Worm (Caenorhabditis elegans) whole organism, L3 larva: ENCODE results near the gene K10C2.6.

ENCODE experiments used
- R02D3.7 ChIP-seq: fragments of 150-350 bp; optimal IDR thresholded peaks from 2 replicates; lab custom pipeline; 2014; ENCODE audit warnings: missing biosample characterization, missing genetic modification characterization
- ama-1 ChIP-seq: fragments of 150-350 bp; optimal IDR thresholded peaks from 2 replicates; lab custom pipeline; 2018
- ceh-28 ChIP-seq: fragments of 150-350 bp; optimal IDR thresholded peaks from 2 replicates; lab custom pipeline; 2014; ENCODE audit warnings: missing biosample characterization, missing genetic modification reagents, missing genetic modification characterization
- ceh-9 ChIP-seq: sonication (generic microtip); optimal IDR thresholded peaks from 2 replicates; lab custom pipeline; 2018; ENCODE audit warnings: missing biosample characterization, missing genetic modification characterization
- daf-12 ChIP-seq: fragments of 150-350 bp; optimal IDR thresholded peaks from 2 replicates; lab custom pipeline; 2014; ENCODE audit warnings: missing biosample characterization, missing genetic modification reagents, missing genetic modification characterization
- egl-27 ChIP-seq: sonication (generic microtip); optimal IDR thresholded peaks from 4 replicates; lab custom pipeline; 2017; ENCODE audit warnings: missing biosample characterization, missing genetic modification reagents, missing genetic modification characterization
- elt-1 ChIP-seq: fragments of 150-350 bp; optimal IDR thresholded peaks from 2 replicates; lab custom pipeline; 2014; ENCODE audit warnings: missing biosample characterization, missing genetic modification characterization
- elt-2 ChIP-seq: sonication (generic microtip); optimal IDR thresholded peaks from 2 replicates; lab custom pipeline; 2016; ENCODE audit warnings: missing genetic modification reagents, mild to moderate bottlenecking, missing genetic modification characterization, missing compliant biosample characterization
- elt-3 ChIP-seq, 3 experiments: fragments of 150-350 bp in 1 of 3; sonication (generic microtip) in 2 of 3; optimal IDR thresholded peaks; 2 replicates in 2 of 3; 4 replicates in 1 of 3; lab custom pipeline; 2014 to 2017; ENCODE audit warnings: missing biosample characterization in 3 of 3, missing genetic modification characterization in 3 of 3
- fkh-10 ChIP-seq: sonication (generic microtip); optimal IDR thresholded peaks from 2 replicates; lab custom pipeline; 2017; ENCODE audit warnings: missing biosample characterization, missing genetic modification reagents, missing genetic modification characterization
- fkh-2 ChIP-seq: fragments of 150-350 bp; optimal IDR thresholded peaks from 2 replicates; lab custom pipeline; 2014; ENCODE audit warnings: missing biosample characterization, missing genetic modification reagents, missing genetic modification characterization
- jun-1 ChIP-seq: fragments of 150-350 bp; optimal IDR thresholded peaks from 2 replicates; lab custom pipeline; 2014; ENCODE audit warnings: missing biosample characterization, missing genetic modification reagents, missing genetic modification characterization
- lin-15B ChIP-seq: fragments of 150-350 bp; optimal IDR thresholded peaks from 2 replicates; lab custom pipeline; 2014; ENCODE audit warnings: missing biosample characterization, missing genetic modification characterization
- lsy-12 ChIP-seq: sonication (generic microtip); optimal IDR thresholded peaks from 2 replicates; lab custom pipeline; 2016; ENCODE audit warnings: mild to moderate bottlenecking, missing genetic modification characterization, missing compliant biosample characterization
- mdl-1 ChIP-seq: fragments of 150-350 bp; optimal IDR thresholded peaks from 2 replicates; lab custom pipeline; 2014; ENCODE audit warnings: missing biosample characterization, missing genetic modification characterization
- mml-1 ChIP-seq: fragments of 150-350 bp; sonication (generic microtip); optimal IDR thresholded peaks from 3 replicates; lab custom pipeline; 2014; ENCODE audit warnings: missing biosample characterization, missing genetic modification characterization
- nfya-1 ChIP-seq: sonication (generic microtip); optimal IDR thresholded peaks from 2 replicates; lab custom pipeline; 2017; ENCODE audit warnings: missing genetic modification characterization, mild to moderate bottlenecking, missing compliant biosample characterization, antibody characterized with exemption, moderate library complexity; ENCODE audit not compliant: insufficient read depth
- nhr-11 ChIP-seq: fragments of 150-350 bp; optimal IDR thresholded peaks from 2 replicates; lab custom pipeline; 2014; ENCODE audit warnings: missing biosample characterization, missing genetic modification characterization
- nhr-23 ChIP-seq: fragments of 150-350 bp; optimal IDR thresholded peaks from 2 replicates; lab custom pipeline; 2014; ENCODE audit warnings: missing biosample characterization, missing genetic modification reagents, missing genetic modification characterization
- nhr-237 ChIP-seq: fragments of 150-350 bp; optimal IDR thresholded peaks from 2 replicates; lab custom pipeline; 2014; ENCODE audit warnings: missing biosample characterization, missing genetic modification characterization
- nhr-25 ChIP-seq: sonication (generic microtip); optimal IDR thresholded peaks from 2 replicates; lab custom pipeline; 2017; ENCODE audit warnings: missing biosample characterization, missing genetic modification characterization
- nhr-43 ChIP-seq: sonication (generic microtip); optimal IDR thresholded peaks from 2 replicates; lab custom pipeline; 2016; ENCODE audit warnings: mild to moderate bottlenecking, missing genetic modification characterization, missing compliant biosample characterization; ENCODE audit not compliant: poor library complexity, severe bottlenecking
- pha-4 ChIP-seq: fragments of 150-350 bp; optimal IDR thresholded peaks from 2 replicates; lab custom pipeline; 2014; ENCODE audit warnings: missing biosample characterization, missing genetic modification reagents, missing genetic modification characterization
- pqm-1 ChIP-seq: fragments of 150-350 bp; optimal IDR thresholded peaks from 2 replicates; lab custom pipeline; 2017; ENCODE audit warnings: missing biosample characterization, missing genetic modification characterization, inconsistent platforms
- skn-1 ChIP-seq: fragments of 150-350 bp; optimal IDR thresholded peaks from 2 replicates; lab custom pipeline; 2014; ENCODE audit warnings: missing biosample characterization, missing genetic modification characterization
- unc-39 ChIP-seq: sonication (generic microtip); optimal IDR thresholded peaks from 4 replicates; lab custom pipeline; 2017; ENCODE audit warnings: missing biosample characterization, missing genetic modification characterization
- unc-62 ChIP-seq: fragments of 150-350 bp; sonication (generic microtip); optimal IDR thresholded peaks from 4 replicates; lab custom pipeline; 2014; ENCODE audit warnings: missing biosample characterization, missing genetic modification reagents, missing genetic modification characterization
- zag-1 ChIP-seq: fragments of 150-350 bp; optimal IDR thresholded peaks from 2 replicates; lab custom pipeline; 2014; ENCODE audit warnings: missing biosample characterization, missing genetic modification characterization
- ztf-11 ChIP-seq: fragments of 150-350 bp; optimal IDR thresholded peaks from 2 replicates; lab custom pipeline; 2014; ENCODE audit warnings: missing biosample characterization, missing genetic modification characterization
- ztf-4 ChIP-seq: fragments of 150-350 bp; optimal IDR thresholded peaks from 2 replicates; lab custom pipeline; 2014; ENCODE audit warnings: missing biosample characterization, missing genetic modification characterization

Gene K10C2.6

ce11 chrX:6445239-6445638 lies 6.0 kb upstream of the K10C2.6 start:
- TF ChIP-seq ama-1 (lab: Kevin White, UChicago): no peak
- TF ChIP-seq pqm-1 (tag; lab: Kevin White, UChicago): peak; percentile 32
- peak; percentile 86 for TF ChIP-seq elt-2
- peak; percentile 91 for TF ChIP-seq skn-1 (tag; lab: Kevin White, UChicago)

ce11 chrX:6446564-6446963 lies 4.7 kb upstream of the K10C2.6 start, which contains the start of gene asp-14:
Gene asp-14 (minus strand): TSS chrX:6446664.
- TF ChIP-seq nfya-1 (tag; lab: Kevin White, UChicago): no peak
- peak; percentile 16 for TF ChIP-seq elt-2
- TF ChIP-seq, all 47 proteins: peak for 1

- peak; percentile 67 for TF ChIP-seq nhr-23 (tag; lab: Kevin White, UChicago)
- no peak for TF ChIP-seq ztf-4
- TF ChIP-seq unc-62: peak; percentile 34
- peak; percentile 71 for TF ChIP-seq ceh-28 (tag; lab: Kevin White, UChicago)
- TF ChIP-seq unc-39 (tag; lab: Kevin White, UChicago): no peak
- peak in 2 of 3 experiments; percentile 61 to 89 for TF ChIP-seq elt-3 (tag; optimal IDR thresholded peaks at IDR 0.05; lab: Kevin White, UChicago)
- TF ChIP-seq nhr-43 (tag; lab: Kevin White, UChicago): peak; percentile 64
- TF ChIP-seq skn-1 (tag; lab: Kevin White, UChicago): peak; percentile 20
- peak; percentile 79 for TF ChIP-seq elt-2
- TF ChIP-seq zag-1: no peak
- peak; percentile 78 for TF ChIP-seq nhr-25 (tag; lab: Kevin White, UChicago)
- TF ChIP-seq jun-1 (tag; lab: Kevin White, UChicago): peak; percentile 55
- TF ChIP-seq elt-1 (tag; lab: Kevin White, UChicago): peak; percentile 51
- TF ChIP-seq mdl-1 (tag; lab: Kevin White, UChicago): peak; percentile 31
Measured at ce11 chrX:6448866-6449400, 2.3 kb upstream of the K10C2.6 start, which contains the start of gene fah-1. Gene fah-1 (minus strand): TSS chrX:6448916.

ce11 chrX:6455157-6455556 lies 3.9 kb downstream of the K10C2.6 start, which contains the start of gene nas-33:
Gene nas-33 (minus strand): TSS chrX:6455257.
- TF ChIP-seq nhr-11: no peak
- TF ChIP-seq unc-39 (tag; lab: Kevin White, UChicago): no peak
- no peak for TF ChIP-seq zag-1
- no peak for TF ChIP-seq nhr-237 (tag; lab: Kevin White, UChicago)
- no peak for TF ChIP-seq elt-3 (tag; optimal IDR thresholded peaks at IDR 0.05; lab: Kevin White, UChicago)
- no peak for TF ChIP-seq egl-27 (tag; lab: Kevin White, UChicago)
- no peak for TF ChIP-seq daf-12 (tag; lab: Kevin White, UChicago)
- TF ChIP-seq lin-15B (tag; lab: Kevin White, UChicago): no peak
- TF ChIP-seq mdl-1 (tag; lab: Kevin White, UChicago): no peak
- TF ChIP-seq mml-1 (tag; lab: Kevin White, UChicago): no peak
- TF ChIP-seq ceh-28 (tag; lab: Kevin White, UChicago): no peak
- TF ChIP-seq elt-2: no peak

- TF ChIP-seq mml-1 (tag; lab: Kevin White, UChicago) (no peak), pha-4 (peak; percentile 16), skn-1 (tag; lab: Kevin White, UChicago) (peak; percentile 32), elt-2 (peak; percentile 98), pqm-1 (tag; lab: Kevin White, UChicago) (peak; percentile 94)
Measured at ce11 chrX:6456567-6456966, 5.3 kb downstream of the K10C2.6 start, which contains the start of gene pept-1. Gene pept-1 (plus strand): TSS chrX:6456872.

- TF ChIP-seq lsy-12 (no peak), nhr-237 (tag; lab: Kevin White, UChicago) (no peak), daf-12 (tag; lab: Kevin White, UChicago) (no peak), pha-4 (peak; percentile 15), fkh-10 (GFP tag; lab: Kevin White, UChicago) (no peak), nfya-1 (tag; lab: Kevin White, UChicago) (no peak), fkh-2 (tag; lab: Kevin White, UChicago) (no peak), elt-2 (peak; percentile 73), R02D3.7 (tag; lab: Kevin White, UChicago) (no peak), egl-27 (tag; lab: Kevin White, UChicago) (no peak), ztf-11 (no peak), ceh-9 (tag; lab: Kevin White, UChicago) (no peak), elt-1 (tag; lab: Kevin White, UChicago) (no peak)
Measured at ce11 chrX:6458001-6458400, 6.8 kb downstream of the K10C2.6 start.
